Worm (Caenorhabditis elegans): Measurements from ENCODE around the gene Y46B2A.3.

DNA sequence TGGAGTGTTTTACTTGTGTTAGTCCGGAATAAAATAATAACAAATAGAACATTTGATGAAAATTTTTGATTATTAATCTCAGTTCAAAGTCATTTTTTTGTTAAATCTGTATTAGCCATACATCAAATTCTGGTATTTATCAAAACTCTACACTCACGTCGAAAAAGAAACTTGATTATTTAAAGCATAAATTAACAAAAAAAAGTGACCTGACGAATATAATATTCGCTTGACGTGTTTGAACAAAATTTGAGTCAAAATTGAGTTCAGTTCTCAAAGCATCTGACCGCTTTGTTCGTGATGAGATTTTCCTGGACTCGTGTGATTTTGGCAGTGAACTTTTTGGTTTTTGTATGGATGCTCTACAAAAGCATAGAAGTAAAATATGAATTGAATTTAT lies 43.2 kb downstream of the Y46B2A.3 start, which contains the start of gene F46F5.10:
- TF ChIP-seq rnt-1 (tag; optimal IDR thresholded peaks at IDR 0.05) (no peak), unc-55 (GFP tag; optimal IDR thresholded peaks at IDR 0.05) (no peak), ceh-9 (tag; optimal IDR thresholded peaks at IDR 0.05) (no peak), pqm-1 (tag; optimal IDR thresholded peaks at IDR 0.05) (no peak), ttx-3 (tag; optimal IDR thresholded peaks at IDR 0.05) (no peak), tbx-2 (tag; optimal IDR thresholded peaks at IDR 0.05) (no peak), ceh-48 (tag; optimal IDR thresholded peaks at IDR 0.05) (no peak), sox-4 (tag; optimal IDR thresholded peaks at IDR 0.05) (no peak), ets-4 (tag; optimal IDR thresholded peaks at IDR 0.05) (no peak), Y22D7AL.16 (tag; optimal IDR thresholded peaks at IDR 0.05) (no peak), F13H6.1 (tag; optimal IDR thresholded peaks at IDR 0.05) (no peak)

Data from whole organism, late embryonic.